Fruit fly (Drosophila melanogaster) whole organism, embryonic: ENCODE measurements around the gene CG43295.

Experiments
- ATbp ChIP-seq: fragments of 200-800 bp; sonication (Bioruptor generic); optimal IDR thresholded peaks from 2 replicates; lab custom pipeline; 2017; ENCODE audit warnings: missing biosample characterization, mild to moderate bottlenecking, missing genetic modification characterization, missing genetic modification reagents
- C15 ChIP-seq: fragments of 200-800 bp; sonication (Bioruptor generic); IDR thresholded peaks from 3 replicates; pipeline ENCODE4 v1.3.6; 2022; ENCODE audit warnings: missing biosample characterization, missing genetic modification characterization
- CG18476 ChIP-seq: fragments of 200-800 bp; sonication (Bioruptor generic); optimal IDR thresholded peaks from 2 replicates; lab custom pipeline; 2016; ENCODE audit warnings: missing biosample characterization, mild to moderate bottlenecking, missing genetic modification characterization
- CG9437 ChIP-seq: fragments of 200-800 bp; sonication (Bioruptor generic); optimal IDR thresholded peaks from 2 replicates; lab custom pipeline; 2018; ENCODE audit warnings: missing biosample characterization, mild to moderate bottlenecking, missing genetic modification characterization
- Dfd ChIP-seq, 2 experiments: fragments of >200 bp; optimal IDR thresholded peaks; 2 replicates each; lab custom pipeline; 2017; ENCODE audit warnings: missing biosample characterization in 2 of 2, missing genetic modification characterization in 2 of 2
- H2.0 ChIP-seq: fragments of 200-800 bp; sonication (Bioruptor generic); IDR thresholded peaks from 2 replicates; pipeline ENCODE4 v1.3.6; 2022; ENCODE audit warnings: missing biosample characterization, missing genetic modification characterization
- bsh ChIP-seq, 2 experiments: fragments of 200-800 bp; sonication (Bioruptor generic); optimal IDR thresholded peaks; 2 replicates each; lab custom pipeline; 2017 to 2018; ENCODE audit warnings: mild to moderate bottlenecking in 2 of 2, missing biosample characterization in 2 of 2, missing genetic modification characterization in 2 of 2, moderate library complexity in 1 of 2
- gcm ChIP-seq: fragments of 200-800 bp; sonication (Bioruptor generic); optimal IDR thresholded peaks from 2 replicates; lab custom pipeline; 2019; ENCODE audit warnings: missing biosample characterization, mild to moderate bottlenecking, missing genetic modification characterization, moderate library complexity
- hbn ChIP-seq: fragments of 200-800 bp; sonication (Bioruptor generic); IDR thresholded peaks from 2 replicates; pipeline ENCODE4 v1.3.6; 2022; ENCODE audit warnings: missing biosample characterization, missing genetic modification characterization; ENCODE audit not compliant: partially characterized antibody

DNA sequence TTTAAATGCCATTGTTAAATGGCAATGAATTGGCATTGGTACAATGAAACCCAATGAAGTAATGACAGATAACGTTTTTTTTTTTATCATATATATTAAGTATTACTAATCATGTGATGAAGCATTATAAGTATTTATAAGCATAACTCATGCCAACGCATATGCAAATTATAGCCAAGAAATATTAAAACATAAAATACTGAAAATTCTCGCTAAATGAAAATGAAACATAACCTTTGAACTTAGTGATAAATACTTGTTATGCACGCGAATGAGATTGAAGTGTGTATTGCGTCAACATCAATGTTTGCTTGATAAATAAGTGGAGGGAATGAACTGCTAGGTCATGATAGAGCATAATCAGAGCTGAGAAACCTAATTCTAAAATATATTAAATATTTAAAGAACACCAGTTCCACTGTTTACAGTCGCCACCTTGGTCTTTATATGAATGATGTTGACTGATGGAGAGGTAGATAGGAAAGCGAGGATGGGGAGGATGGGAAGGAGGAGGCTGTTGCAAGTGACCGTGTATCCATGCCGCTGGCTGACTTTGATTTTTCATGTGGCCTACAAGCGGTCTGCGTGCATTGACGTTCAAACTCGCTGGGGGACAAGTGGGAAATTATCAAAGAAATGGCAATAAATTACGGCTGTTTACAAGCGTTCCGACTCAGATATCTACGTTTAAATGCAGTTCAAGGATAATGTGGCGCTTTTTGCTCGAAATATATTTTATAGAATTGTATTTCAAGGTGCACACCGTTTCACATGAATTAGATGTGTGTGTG lies 49.4 kb upstream of the CG43295 start:
- TF ChIP-seq C15 (no peak), ATbp (peak; percentile 37), Dfd (GFP tag; optimal IDR thresholded peaks at IDR 0.05; lab: Kevin White, UChicago) (no peak), gcm (GFP tag; lab: Kevin White, UChicago) (no peak), bsh (GFP tag; optimal IDR thresholded peaks at IDR 0.05; lab: Kevin White, UChicago) (peak in 1 of 2 experiments; percentile 56), H2.0 (GFP tag; lab: Robert Waterston, UW) (no peak), CG18476 (peak; percentile 11), CG9437 (GFP tag; lab: Kevin White, UChicago) (no peak), hbn (no peak)
